Fruit fly (Drosophila melanogaster): ENCODE data around the gene CG11262.

CG11262 gene

DNA sequence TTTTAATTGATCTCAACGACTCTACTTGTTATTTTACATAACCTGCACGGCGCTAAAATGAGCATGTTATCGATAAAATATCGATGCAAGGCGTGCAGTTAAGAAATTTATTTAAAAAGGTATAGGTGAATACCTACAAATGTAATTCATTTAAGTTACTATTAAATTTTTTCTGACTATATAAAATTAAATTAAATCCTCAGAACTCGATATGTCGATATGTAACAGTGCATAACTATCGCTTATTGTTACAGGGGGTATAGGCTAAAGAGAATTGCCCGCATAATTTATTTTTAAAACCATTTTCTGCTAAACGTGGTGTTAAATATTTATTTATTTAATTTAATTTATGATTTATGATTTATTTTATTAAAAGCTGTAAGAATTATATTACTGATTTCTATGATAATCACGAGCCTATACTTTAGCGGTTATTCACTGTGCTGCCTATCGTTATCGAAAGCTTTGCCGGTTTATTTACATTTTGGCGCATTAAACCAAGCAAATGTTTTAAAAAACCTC lies 22.9 kb downstream of the CG11262 start, which contains the start of the genes mRpL20 and Icmt (continued):
- TF ChIP-seq dm (GFP tag; optimal IDR thresholded peaks at IDR 0.05) (no peak), Bteb2 (GFP tag; optimal IDR thresholded peaks at IDR 0.05) (peak; percentile 51), NK7.1 (GFP tag; optimal IDR thresholded peaks at IDR 0.05) (no peak), Nf-YA (GFP tag; IDR thresholded peaks at IDR 0.05) (peak; percentile 77), phol (tag; optimal IDR thresholded peaks at IDR 0.05) (peak; percentile 88), Scr (GFP tag; IDR thresholded peaks at IDR 0.05; ENCODE audit: partially characterized antibody) (peak; percentile 85), CG12659 (GFP tag; optimal IDR thresholded peaks at IDR 0.05) (peak; percentile 96), Sox100B (GFP tag; optimal IDR thresholded peaks at IDR 0.05) (peak; percentile 83), peb (GFP tag; IDR thresholded peaks at IDR 0.05) (peak; percentile 93), CG5953 (GFP tag; IDR thresholded peaks at IDR 0.05) (peak; percentile 79), tx (GFP tag; optimal IDR thresholded peaks at IDR 0.05) (peak; percentile 41), ab (GFP tag; optimal IDR thresholded peaks at IDR 0.05) (peak; percentile 4), lov (optimal IDR thresholded peaks at IDR 0.05) (no peak), lov (GFP tag; IDR thresholded peaks at IDR 0.05) (peak; percentile 91), CG31441 (GFP tag; IDR thresholded peaks at IDR 0.05) (peak; percentile 95), shn (GFP tag; optimal IDR thresholded peaks at IDR 0.05) (no peak), CG11696 (GFP tag; IDR thresholded peaks at IDR 0.05) (peak; percentile 87), CG11723 (GFP tag; optimal IDR thresholded peaks at IDR 0.05) (peak; percentile 75), CG16815 (GFP tag; optimal IDR thresholded peaks at IDR 0.05) (peak; percentile 88), Hr3 (GFP tag; optimal IDR thresholded peaks at IDR 0.05) (peak; percentile 94), psq (GFP tag; optimal IDR thresholded peaks at IDR 0.05) (peak; percentile 78), CG2889 (GFP tag; IDR thresholded peaks at IDR 0.05) (peak; percentile 92), CG14441 (GFP tag; IDR thresholded peaks at IDR 0.05) (peak; percentile 97), CG8924 (tag; optimal IDR thresholded peaks at IDR 0.05) (peak; percentile 93), CG7357 (GFP tag; IDR thresholded peaks at IDR 0.05) (peak; percentile 88), sc (optimal IDR thresholded peaks at IDR 0.05) (no peak), sc (GFP tag; optimal IDR thresholded peaks at IDR 0.05) (peak; percentile 81), dimm (GFP tag; IDR thresholded peaks at IDR 0.05) (peak; percentile 84), dati (GFP tag; IDR thresholded peaks at IDR 0.05) (peak; percentile 89), disco-r (GFP tag; optimal IDR thresholded peaks at IDR 0.05) (no peak), hkb (optimal IDR thresholded peaks at IDR 0.05) (no peak), hkb (GFP tag; IDR thresholded peaks at IDR 0.05) (peak; percentile 96), CG6654 (GFP tag; optimal IDR thresholded peaks at IDR 0.05) (peak; percentile 52), CG15514 (GFP tag; optimal IDR thresholded peaks at IDR 0.05) (peak; percentile 74), CG11456 (GFP tag; IDR thresholded peaks at IDR 0.05) (peak; percentile 96), CG5245 (GFP tag; optimal IDR thresholded peaks at IDR 0.05) (peak; percentile 40), nerfin-1 (tag; optimal IDR thresholded peaks at IDR 0.05) (peak; percentile 79), CG2202 (tag; optimal IDR thresholded peaks at IDR 0.05) (peak; percentile 76), CG13287 (GFP tag; IDR thresholded peaks at IDR 0.05; ENCODE audit: partially characterized antibody) (peak; percentile 85), CG1529 (GFP tag; optimal IDR thresholded peaks at IDR 0.05) (peak; percentile 83), lmd (GFP tag; IDR thresholded peaks at IDR 0.05) (peak; percentile 98), ranshi (GFP tag; IDR thresholded peaks at IDR 0.05) (peak; percentile 96), chinmo (GFP tag; IDR thresholded peaks at IDR 0.05; ENCODE audit: partially characterized antibody) (peak; percentile 86; the same call in 2 of the 4 replicates), Atf-2 (GFP tag; optimal IDR thresholded peaks at IDR 0.05) (peak; percentile 25), CG6689 (GFP tag; IDR thresholded peaks at IDR 0.05) (peak; percentile 97), CG9817 (tag; optimal IDR thresholded peaks at IDR 0.05) (peak; percentile 96), ase (GFP tag; IDR thresholded peaks at IDR 0.05) (peak; percentile 96), CG4820 (GFP tag; optimal IDR thresholded peaks at IDR 0.05) (peak; percentile 72), CG10959 (GFP tag; IDR thresholded peaks at IDR 0.05) (peak; percentile 78), CG17385 (GFP tag; optimal IDR thresholded peaks at IDR 0.05) (peak; percentile 91), CG8359 (GFP tag; optimal IDR thresholded peaks at IDR 0.05; ENCODE audit: borderline replicate concordance) (peak; percentile 25), jigr1 (GFP tag; IDR thresholded peaks at IDR 0.05) (peak; percentile 89)

Data from whole organism, embryonic.